Worm (Caenorhabditis elegans) whole organism, L4/young adult: ENCODE data around the gene spp-2.

Experiments
- W03F9.2 ChIP-seq: fragments of 150-350 bp; optimal IDR thresholded peaks from 2 replicates; lab custom pipeline; 2014; ENCODE audit warnings: missing biosample characterization, missing genetic modification characterization
- dao-5 ChIP-seq: sonication (generic microtip); optimal IDR thresholded peaks from 2 replicates; lab custom pipeline; 2016; ENCODE audit warnings: missing genotype, missing genetic modification characterization, moderate library complexity, missing compliant biosample characterization
- him-1 ChIP-seq: sonication (generic microtip); optimal IDR thresholded peaks from 2 replicates; lab custom pipeline; 2016; ENCODE audit warnings: missing genotype, missing genetic modification reagents, missing genetic modification characterization, missing compliant biosample characterization

Gene spp-2

DNA sequence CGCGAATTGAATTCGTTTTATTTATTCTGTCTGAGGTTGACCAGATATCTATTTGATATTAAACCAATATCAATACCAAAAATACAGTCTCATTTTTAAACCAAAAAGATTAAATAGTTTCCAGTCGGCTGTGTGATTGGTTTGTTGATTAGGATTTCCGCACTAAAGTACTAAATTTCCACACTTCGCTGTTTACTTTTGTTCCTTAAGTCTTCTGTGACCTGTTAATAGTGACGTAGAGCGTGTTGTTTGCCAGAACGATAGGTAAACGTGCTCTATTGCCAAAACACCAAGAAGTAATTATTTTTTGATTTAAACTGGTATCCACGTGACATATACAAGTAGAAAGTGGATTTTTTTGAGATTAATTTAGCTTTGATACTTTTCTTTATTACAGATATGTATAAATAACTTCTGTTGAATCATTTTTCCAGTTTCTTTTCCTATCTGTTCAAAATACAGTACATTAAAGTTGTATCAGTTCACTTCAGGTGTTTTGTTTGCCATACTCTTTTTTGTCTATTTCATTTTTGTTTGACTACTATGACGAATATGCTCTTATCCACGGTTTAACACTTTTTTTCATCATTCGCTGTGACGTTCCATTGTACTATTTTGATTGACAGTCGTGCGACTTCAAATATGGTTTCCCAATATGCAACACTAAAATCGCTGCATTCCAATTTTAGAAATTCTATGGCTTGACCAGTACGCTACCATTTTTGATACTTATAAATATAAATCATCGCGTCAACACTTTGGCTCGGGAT, 25.6 kb downstream of the spp-2 start:
- TF ChIP-seq dao-5: no peak
- TF ChIP-seq him-1: no peak
- TF ChIP-seq W03F9.2: no peak

DNA sequence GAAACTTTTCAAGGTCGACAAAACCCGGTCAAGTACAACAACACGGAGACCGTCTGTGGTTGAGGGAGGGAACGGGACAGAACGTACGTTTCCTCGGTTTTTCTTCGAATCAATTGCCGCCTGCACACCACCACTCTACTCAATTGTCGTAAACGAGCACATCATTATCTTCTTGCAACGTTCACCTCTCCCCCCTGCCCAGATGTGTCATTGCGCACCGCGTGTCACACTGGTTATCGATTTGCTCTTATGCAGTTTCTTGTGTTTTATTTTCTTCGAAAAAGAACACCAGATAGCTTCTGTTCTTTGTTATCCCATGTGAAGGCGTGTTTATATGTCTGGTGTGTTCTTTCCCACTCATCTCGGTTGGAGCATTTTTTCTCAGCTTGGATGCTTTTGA, 27.1 kb downstream of the spp-2 start:
- no peak for TF ChIP-seq him-1
- TF ChIP-seq W03F9.2: no peak
- TF ChIP-seq dao-5: no peak

DNA sequence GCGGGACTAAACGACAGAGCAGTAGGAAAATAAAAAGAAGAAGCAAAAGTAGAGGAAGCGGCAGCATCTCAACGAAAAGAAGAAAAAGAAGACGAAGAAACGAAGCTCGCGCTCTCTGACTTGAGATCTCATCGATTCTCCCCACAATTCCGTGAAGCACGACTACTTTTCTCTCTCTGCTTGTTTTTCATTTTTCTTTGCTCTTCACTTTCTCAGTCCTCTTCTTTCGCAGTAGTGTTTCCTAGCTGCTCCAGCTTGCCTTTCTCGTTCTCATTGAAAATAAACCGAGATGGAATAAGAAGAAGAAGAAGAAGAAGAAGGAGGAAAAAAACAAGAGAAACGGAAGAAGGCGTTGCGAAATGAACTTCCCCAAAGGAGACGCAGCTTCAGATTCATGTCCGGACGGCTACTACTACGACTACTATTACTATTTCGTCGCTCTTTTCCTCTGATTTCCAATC, 31.9 kb downstream of the spp-2 start:
- TF ChIP-seq dao-5 (no peak), W03F9.2 (no peak), him-1 (peak; percentile 86)

DNA sequence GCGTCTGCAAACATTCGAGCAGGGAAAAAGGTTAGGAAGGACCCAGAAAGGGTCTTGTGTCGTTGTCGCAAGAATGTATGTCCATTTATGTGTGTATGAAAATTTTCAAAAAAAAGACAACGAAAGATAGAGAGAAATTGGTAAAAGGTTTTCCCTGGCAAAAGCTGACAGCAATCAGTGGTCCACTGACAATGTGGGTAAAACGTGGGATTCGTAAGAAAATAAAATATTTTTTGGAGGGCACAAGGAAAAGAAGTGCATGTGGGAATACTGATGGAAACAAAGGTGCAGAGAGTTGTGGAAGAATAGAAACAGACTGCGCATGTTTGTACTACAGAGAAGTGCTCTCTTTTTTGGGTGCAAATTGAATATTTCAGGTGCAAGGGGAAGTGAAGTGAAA, 33.5 kb downstream of the spp-2 start:
- TF ChIP-seq him-1: no peak
- no peak for TF ChIP-seq dao-5
- TF ChIP-seq W03F9.2: no peak

DNA sequence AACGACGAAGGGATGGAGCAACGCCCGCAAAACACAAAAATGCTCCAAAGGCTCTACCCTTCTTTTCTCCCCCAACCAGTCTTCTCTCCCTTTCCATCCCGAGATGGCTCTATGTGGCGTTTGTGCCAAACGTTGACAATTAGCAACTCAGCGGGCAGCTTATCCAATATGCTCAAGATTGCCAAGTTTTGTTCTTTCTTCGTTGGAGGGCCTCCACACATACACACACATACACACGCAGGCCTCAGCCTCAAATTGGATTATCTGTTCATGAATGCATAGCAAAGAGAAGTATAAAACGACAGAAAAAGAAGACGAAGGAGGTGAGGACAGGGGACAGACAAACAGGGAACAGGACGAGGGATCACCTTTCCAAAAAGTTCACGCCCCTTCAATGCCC, 35.3 kb downstream of the spp-2 start:
- no peak for TF ChIP-seq W03F9.2
- no peak for TF ChIP-seq him-1
- no peak for TF ChIP-seq dao-5

DNA sequence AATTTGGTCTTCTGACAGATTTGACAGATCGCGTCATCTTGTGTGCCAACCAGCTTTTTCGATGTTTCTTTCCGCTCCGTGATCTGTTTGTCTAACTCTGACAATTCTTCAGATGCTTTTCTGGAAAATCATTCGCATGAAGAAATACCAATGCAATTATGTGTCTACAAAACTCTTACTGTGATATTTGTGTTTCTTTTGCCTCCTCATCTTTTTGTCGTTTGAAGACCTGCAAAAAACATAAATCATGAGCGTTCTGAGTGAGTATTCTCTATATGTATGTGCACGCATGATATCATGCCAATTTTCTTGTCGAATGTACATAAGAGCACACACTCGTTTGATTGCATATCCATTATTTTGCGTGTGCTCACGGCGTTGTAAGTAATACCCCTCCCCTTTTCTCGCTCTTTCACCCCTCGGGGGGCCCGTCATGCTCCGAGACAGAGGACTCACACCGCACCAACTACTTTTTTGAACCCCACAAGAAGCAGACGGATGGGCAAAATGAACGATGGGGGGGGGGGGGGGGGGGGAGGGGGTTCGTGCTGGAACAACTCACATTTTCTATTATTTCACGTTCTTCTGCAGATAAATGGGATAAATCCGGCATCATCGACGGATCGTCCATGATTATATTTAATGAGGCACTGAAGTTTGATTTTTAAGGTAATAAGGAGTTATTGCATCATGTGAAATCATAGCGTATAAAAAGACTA, 36.8 kb downstream of the spp-2 start, which contains the start of gene unc-10:
Gene unc-10 (minus strand): TSS at position 652 of the 719 bp plus-strand sequence.
- TF ChIP-seq him-1 (no peak), dao-5 (no peak), W03F9.2 (no peak)

DNA sequence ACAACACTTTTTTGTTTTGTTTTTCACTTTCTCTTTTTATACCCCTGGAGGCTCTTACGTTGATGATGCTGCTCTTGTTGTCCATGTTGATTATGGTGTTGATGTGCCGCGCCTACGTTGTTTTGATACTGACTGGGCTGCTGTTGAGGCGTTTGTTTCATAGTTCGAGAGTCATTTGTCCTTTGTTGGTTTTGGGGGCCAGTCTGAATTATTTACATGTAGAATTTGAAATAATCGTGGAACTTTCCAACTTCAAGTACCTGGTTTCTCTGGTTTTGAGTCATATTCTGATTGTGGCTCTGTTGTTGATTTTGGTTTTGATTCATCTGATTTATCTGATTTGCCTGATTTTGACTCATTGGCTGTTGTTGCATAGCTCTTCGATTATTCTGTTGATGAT, 38.5 kb downstream of the spp-2 start:
- no peak for TF ChIP-seq dao-5
- TF ChIP-seq him-1: no peak
- no peak for TF ChIP-seq W03F9.2

DNA sequence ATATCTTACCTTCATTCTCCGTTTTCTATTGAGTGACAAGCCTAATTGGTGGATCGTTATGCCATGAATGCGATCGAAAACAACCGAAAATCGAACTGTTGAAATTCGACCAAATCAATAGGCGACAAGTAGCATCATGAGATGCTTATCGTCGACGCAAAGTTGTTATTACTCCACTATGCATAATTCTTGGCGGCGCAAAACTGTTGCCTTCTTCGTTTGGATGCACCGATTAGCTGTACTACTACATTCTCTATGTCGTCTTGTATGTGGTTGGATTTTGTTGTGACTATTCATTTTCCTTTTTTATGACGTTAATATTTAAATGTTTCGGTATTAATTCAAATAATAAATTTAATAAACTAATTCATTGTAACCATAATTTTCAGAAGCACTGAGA, 44.6 kb downstream of the spp-2 start, which contains the start of gene F46H5.11:
Gene F46H5.11 (minus strand): TSS at position 101 of the 400 bp plus-strand sequence.
- TF ChIP-seq W03F9.2 (no peak), him-1 (no peak), dao-5 (no peak)

DNA sequence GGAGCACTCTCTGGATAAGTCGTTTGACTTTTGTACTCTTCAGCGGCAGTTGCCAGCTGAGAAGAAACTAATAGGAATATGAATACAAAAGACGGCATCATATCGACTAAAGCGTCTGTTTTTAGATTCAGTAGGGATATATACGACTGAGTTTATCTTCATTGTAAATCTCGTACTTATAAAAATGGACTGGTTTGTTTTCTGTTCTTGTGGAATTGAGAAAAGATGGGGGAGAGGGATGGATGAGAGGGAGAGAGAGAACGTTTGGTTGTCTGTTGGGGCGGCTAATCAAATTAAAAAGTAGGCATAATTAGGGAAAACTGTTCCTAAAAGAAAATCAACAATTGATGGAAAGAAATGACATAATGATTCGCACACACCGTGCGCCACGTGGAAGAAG, 47.2 kb downstream of the spp-2 start, which contains the start of gene grd-7:
Gene grd-7 (minus strand): TSS at position 101 of the 400 bp plus-strand sequence.
- TF ChIP-seq him-1: no peak
- TF ChIP-seq dao-5: no peak
- TF ChIP-seq W03F9.2: no peak

DNA sequence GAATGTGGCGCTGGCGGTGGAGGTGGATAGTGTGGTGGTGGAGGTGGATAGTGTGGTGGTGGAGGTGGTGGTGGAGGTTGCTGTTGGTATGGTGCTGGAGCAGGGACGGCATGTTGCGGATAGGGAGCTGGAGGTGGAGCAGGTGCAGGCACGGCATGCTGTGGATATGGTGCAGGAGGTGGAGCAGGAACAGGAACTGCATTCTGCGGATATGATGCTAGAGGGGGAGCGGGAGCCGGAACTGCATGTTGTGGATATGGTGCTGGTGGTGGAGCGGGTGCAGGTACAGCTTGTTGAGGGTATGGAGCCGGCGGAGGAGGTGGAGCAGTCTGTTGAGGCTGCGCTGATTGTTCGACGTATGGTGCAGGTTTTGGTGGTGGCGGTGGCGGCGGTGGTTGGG, 47.7 kb downstream of the spp-2 start:
- no peak for TF ChIP-seq dao-5
- no peak for TF ChIP-seq him-1
- no peak for TF ChIP-seq W03F9.2
